Fruit fly (Drosophila melanogaster) whole organism, embryonic: ENCODE results near the gene CG10019.
A peak's percentile ranks its signal among the peaks of the same experiment; 100 is the strongest.

Experiments
- Antp ChIP-seq: fragments of 200-800 bp; sonication (Bioruptor generic); optimal IDR thresholded peaks from 3 replicates; lab custom pipeline; 2016; ENCODE audit warnings: missing biosample characterization, missing genetic modification characterization
- BEAF-32 ChIP-seq: fragments of 200-800 bp; sonication (Bioruptor generic); optimal IDR thresholded peaks from 3 replicates; lab custom pipeline; 2017; ENCODE audit warnings: missing biosample characterization, missing genetic modification characterization, mild to moderate bottlenecking, moderate library complexity, missing genetic modification reagents
- Bdp1 ChIP-seq: fragments of 200-800 bp; sonication (Bioruptor generic); optimal IDR thresholded peaks from 3 replicates; lab custom pipeline; 2016; ENCODE audit warnings: missing biosample characterization, missing genetic modification characterization
- Bgb ChIP-seq: fragments of 200-800 bp; sonication (Bioruptor generic); IDR thresholded peaks from 2 replicates; pipeline ENCODE4 v1.3.6; 2022; ENCODE audit warnings: missing biosample characterization, missing genetic modification characterization; ENCODE audit not compliant: partially characterized antibody
- CG10209 ChIP-seq: fragments of 200-800 bp; sonication (Bioruptor generic); optimal IDR thresholded peaks from 3 replicates; lab custom pipeline; 2017; ENCODE audit warnings: missing biosample characterization, mild to moderate bottlenecking, missing genetic modification characterization, missing genetic modification reagents
- CG10431 ChIP-seq: fragments of 200-800 bp; sonication (Bioruptor generic); optimal IDR thresholded peaks from 3 replicates; lab custom pipeline; 2018; ENCODE audit warnings: missing biosample characterization, mild to moderate bottlenecking, missing genetic modification characterization
- CG11247 ChIP-seq: fragments of 200-800 bp; sonication (Bioruptor generic); IDR thresholded peaks from 2 replicates; pipeline ENCODE4 v1.3.6; 2022; ENCODE audit warnings: missing biosample characterization, missing genetic modification characterization
- CG12744 ChIP-seq: fragments of 200-800 bp; sonication (Bioruptor generic); optimal IDR thresholded peaks from 2 replicates; lab custom pipeline; 2016; ENCODE audit warnings: missing biosample characterization, missing genetic modification characterization
- CG13424 ChIP-seq: fragments of 200-800 bp; sonication (Bioruptor generic); optimal IDR thresholded peaks from 2 replicates; lab custom pipeline; 2019; ENCODE audit warnings: missing biosample characterization, mild to moderate bottlenecking, missing genetic modification characterization, moderate library complexity
- CG15011 ChIP-seq: fragments of 200-800 bp; sonication (Bioruptor generic); optimal IDR thresholded peaks from 3 replicates; lab custom pipeline; 2018; ENCODE audit warnings: missing biosample characterization, mild to moderate bottlenecking, missing genetic modification characterization
- CG17568 ChIP-seq: fragments of 200-800 bp; sonication (Bioruptor generic); optimal IDR thresholded peaks from 2 replicates; lab custom pipeline; 2018; ENCODE audit warnings: missing biosample characterization, mild to moderate bottlenecking, missing genetic modification characterization, moderate library complexity
- CG17912 ChIP-seq: fragments of 200-800 bp; sonication (Bioruptor generic); optimal IDR thresholded peaks from 2 replicates; lab custom pipeline; 2018; ENCODE audit warnings: missing biosample characterization, mild to moderate bottlenecking, missing genetic modification characterization
- CG2712 ChIP-seq: fragments of 200-800 bp; optimal IDR thresholded peaks from 3 replicates; lab custom pipeline; 2019; ENCODE audit warnings: missing biosample characterization, mild to moderate bottlenecking, missing genetic modification characterization, moderate library complexity
- CG3163 ChIP-seq: fragments of 200-800 bp; sonication (Bioruptor generic); optimal IDR thresholded peaks from 3 replicates; lab custom pipeline; 2016; ENCODE audit warnings: missing biosample characterization, missing genetic modification characterization
- CG5180 ChIP-seq: fragments of 200-800 bp; sonication (Bioruptor generic); optimal IDR thresholded peaks from 3 replicates; lab custom pipeline; 2017; ENCODE audit warnings: missing biosample characterization, missing genetic modification characterization, mild to moderate bottlenecking, moderate library complexity, missing genetic modification reagents
- CG5953 ChIP-seq: fragments of 200-800 bp; sonication (Bioruptor generic); IDR thresholded peaks from 2 replicates; pipeline ENCODE4 v1.3.6; 2022; ENCODE audit warnings: missing biosample characterization, missing genetic modification characterization
- CG6272 ChIP-seq: fragments of 200-800 bp; sonication (Bioruptor generic); IDR thresholded peaks from 2 replicates; pipeline ENCODE4 v1.3.6; 2022; ENCODE audit warnings: missing biosample characterization, missing genetic modification characterization
- CG6791 ChIP-seq: fragments of 200-800 bp; sonication (Bioruptor generic); IDR thresholded peaks from 3 replicates; pipeline ENCODE4 v1.3.6; 2022; ENCODE audit warnings: missing biosample characterization, missing genetic modification characterization; ENCODE audit not compliant: partially characterized antibody
- CG9797 ChIP-seq: fragments of 200-800 bp; sonication (Bioruptor generic); optimal IDR thresholded peaks from 3 replicates; lab custom pipeline; 2018; ENCODE audit warnings: missing biosample characterization, mild to moderate bottlenecking, missing genetic modification characterization
- Gsc ChIP-seq: fragments of 200-800 bp; sonication (Bioruptor generic); IDR thresholded peaks from 2 replicates; pipeline ENCODE4 v1.3.6; 2022; ENCODE audit warnings: missing biosample characterization, missing genetic modification characterization
- H2.0 ChIP-seq: fragments of 200-800 bp; sonication (Bioruptor generic); IDR thresholded peaks from 2 replicates; pipeline ENCODE4 v1.3.6; 2022; ENCODE audit warnings: missing biosample characterization, missing genetic modification characterization
- HmgZ ChIP-seq: fragments of 200-800 bp; sonication (Bioruptor generic); optimal IDR thresholded peaks from 2 replicates; lab custom pipeline; 2018; ENCODE audit warnings: missing biosample characterization, mild to moderate bottlenecking, missing genetic modification characterization
- Hsf ChIP-seq: fragments of 200-800 bp; sonication (Bioruptor generic); optimal IDR thresholded peaks from 3 replicates; lab custom pipeline; 2016; ENCODE audit warnings: missing biosample characterization, missing genetic modification characterization
- Lpt ChIP-seq: fragments of >200 bp; optimal IDR thresholded peaks from 2 replicates; lab custom pipeline; 2018; ENCODE audit warnings: missing biosample characterization, missing genetic modification characterization
- Mrtf ChIP-seq: fragments of 200-800 bp; sonication (Bioruptor generic); IDR thresholded peaks from 3 replicates; pipeline ENCODE4 v1.3.6; 2022; ENCODE audit warnings: missing biosample characterization, missing genetic modification characterization
- Ptx1 ChIP-seq: fragments of 200-800 bp; sonication (Bioruptor generic); IDR thresholded peaks from 2 replicates; pipeline ENCODE4 v1.3.6; 2022; ENCODE audit warnings: missing biosample characterization, missing genetic modification characterization
- Stat92E ChIP-seq, 3 experiments: fragments of >200 bp in 2 of 3; fragments of 200-800 bp in 1 of 3; sonication (Bioruptor generic) in 1 of 3; optimal IDR thresholded peaks; 2 replicates each; lab custom pipeline; 2017 to 2019; ENCODE audit warnings: missing biosample characterization in 3 of 3, missing genetic modification characterization in 3 of 3, mild to moderate bottlenecking in 1 of 3, moderate library complexity in 1 of 3
- Tbp ChIP-seq: fragments of >200 bp; optimal IDR thresholded peaks from 2 replicates; lab custom pipeline; 2018; ENCODE audit warnings: missing biosample characterization, missing genetic modification characterization
- Vsx1 ChIP-seq: fragments of 200-800 bp; sonication (Bioruptor generic); optimal IDR thresholded peaks from 2 replicates; lab custom pipeline; 2017; ENCODE audit warnings: missing biosample characterization, mild to moderate bottlenecking, missing genetic modification characterization, missing genetic modification reagents
- bsh ChIP-seq, 2 experiments: fragments of 200-800 bp; sonication (Bioruptor generic); optimal IDR thresholded peaks; 2 replicates each; lab custom pipeline; 2017 to 2018; ENCODE audit warnings: mild to moderate bottlenecking in 2 of 2, missing biosample characterization in 2 of 2, missing genetic modification characterization in 2 of 2, moderate library complexity in 1 of 2
- caup ChIP-seq: fragments of 200-800 bp; sonication (Bioruptor generic); optimal IDR thresholded peaks from 3 replicates; lab custom pipeline; 2017; ENCODE audit warnings: missing biosample characterization, mild to moderate bottlenecking, missing genetic modification characterization, moderate library complexity; ENCODE audit not compliant: severe bottlenecking
- chif ChIP-seq, 2 experiments: fragments of 200-800 bp; sonication (Bioruptor generic); optimal IDR thresholded peaks; 3 replicates each; lab custom pipeline; 2016; ENCODE audit warnings: missing biosample characterization in 2 of 2, missing genetic modification characterization in 2 of 2
- chm ChIP-seq: fragments of 200-800 bp; sonication (Bioruptor generic); IDR thresholded peaks from 2 replicates; pipeline ENCODE4 v1.3.6; 2022; ENCODE audit warnings: missing biosample characterization, missing genetic modification characterization
- dimm ChIP-seq: fragments of 200-800 bp; sonication (Bioruptor generic); IDR thresholded peaks from 2 replicates; pipeline ENCODE4 v1.3.6; 2022; ENCODE audit warnings: missing biosample characterization, missing genetic modification characterization
- gcm2 ChIP-seq: fragments of 200-800 bp; sonication (Bioruptor generic); optimal IDR thresholded peaks from 2 replicates; lab custom pipeline; 2016; ENCODE audit warnings: missing biosample characterization, missing genetic modification characterization
- gfzf ChIP-seq: fragments of 200-800 bp; sonication (Bioruptor generic); optimal IDR thresholded peaks from 2 replicates; lab custom pipeline; 2016; ENCODE audit warnings: missing biosample characterization, mild to moderate bottlenecking, missing genetic modification characterization, moderate library complexity
- gsb-n ChIP-seq: fragments of 200-800 bp; sonication (Bioruptor generic); optimal IDR thresholded peaks from 3 replicates; lab custom pipeline; 2018; ENCODE audit warnings: missing biosample characterization, mild to moderate bottlenecking, missing genetic modification characterization
- gt ChIP-seq: fragments of 200-800 bp; sonication (Bioruptor generic); IDR thresholded peaks from 2 replicates; pipeline ENCODE4 v1.3.6; 2022; ENCODE audit warnings: missing biosample characterization, missing genetic modification characterization
- knrl ChIP-seq: fragments of 200-800 bp; sonication (Bioruptor generic); IDR thresholded peaks from 3 replicates; pipeline ENCODE4 v1.3.6; 2022; ENCODE audit warnings: missing biosample characterization, missing genetic modification characterization; ENCODE audit not compliant: partially characterized antibody
- lola ChIP-seq, 3 experiments: fragments of >200 bp in 2 of 3; fragments of 200-800 bp in 1 of 3; sonication (Bioruptor generic) in 1 of 3; optimal IDR thresholded peaks; 2 replicates each; lab custom pipeline; 2017 to 2019; ENCODE audit warnings: missing biosample characterization in 3 of 3, missing genetic modification characterization in 3 of 3, mild to moderate bottlenecking in 1 of 3, moderate library complexity in 1 of 3
- nau ChIP-seq: fragments of 200-800 bp; sonication (Bioruptor generic); optimal IDR thresholded peaks from 3 replicates; lab custom pipeline; 2017; ENCODE audit warnings: missing biosample characterization, mild to moderate bottlenecking, missing genetic modification characterization, missing genetic modification reagents
- pan ChIP-seq, 4 experiments: fragments of >200 bp in 3 of 4; fragments of 200-800 bp in 1 of 4; sonication (Bioruptor generic) in 1 of 4; optimal IDR thresholded peaks in 3 of 4; IDR thresholded peaks in 1 of 4; 2 replicates each; pipeline versions ENCODE4 v1.3.6 to Lab custom; 2017 to 2022; ENCODE audit warnings: missing biosample characterization in 2 of 4, missing genetic modification characterization in 2 of 4, mixed read lengths in 1 of 4
- peb ChIP-seq: fragments of 200-800 bp; sonication (Bioruptor generic); IDR thresholded peaks from 2 replicates; pipeline ENCODE4 v1.3.6; 2022; ENCODE audit warnings: missing biosample characterization, missing genetic modification characterization
- salm ChIP-seq: fragments of 200-800 bp; sonication (Bioruptor generic); optimal IDR thresholded peaks from 2 replicates; lab custom pipeline; 2018; ENCODE audit warnings: missing biosample characterization, mild to moderate bottlenecking, missing genetic modification characterization
- ssp ChIP-seq: fragments of 200-800 bp; sonication (Bioruptor generic); IDR thresholded peaks from 2 replicates; pipeline ENCODE4 v1.3.6; 2022; ENCODE audit warnings: missing biosample characterization, missing genetic modification characterization
- tx ChIP-seq: fragments of 200-800 bp; sonication (Bioruptor generic); optimal IDR thresholded peaks from 2 replicates; lab custom pipeline; 2016; ENCODE audit warnings: missing biosample characterization, missing genetic modification characterization

Gene CG10019

DNA sequence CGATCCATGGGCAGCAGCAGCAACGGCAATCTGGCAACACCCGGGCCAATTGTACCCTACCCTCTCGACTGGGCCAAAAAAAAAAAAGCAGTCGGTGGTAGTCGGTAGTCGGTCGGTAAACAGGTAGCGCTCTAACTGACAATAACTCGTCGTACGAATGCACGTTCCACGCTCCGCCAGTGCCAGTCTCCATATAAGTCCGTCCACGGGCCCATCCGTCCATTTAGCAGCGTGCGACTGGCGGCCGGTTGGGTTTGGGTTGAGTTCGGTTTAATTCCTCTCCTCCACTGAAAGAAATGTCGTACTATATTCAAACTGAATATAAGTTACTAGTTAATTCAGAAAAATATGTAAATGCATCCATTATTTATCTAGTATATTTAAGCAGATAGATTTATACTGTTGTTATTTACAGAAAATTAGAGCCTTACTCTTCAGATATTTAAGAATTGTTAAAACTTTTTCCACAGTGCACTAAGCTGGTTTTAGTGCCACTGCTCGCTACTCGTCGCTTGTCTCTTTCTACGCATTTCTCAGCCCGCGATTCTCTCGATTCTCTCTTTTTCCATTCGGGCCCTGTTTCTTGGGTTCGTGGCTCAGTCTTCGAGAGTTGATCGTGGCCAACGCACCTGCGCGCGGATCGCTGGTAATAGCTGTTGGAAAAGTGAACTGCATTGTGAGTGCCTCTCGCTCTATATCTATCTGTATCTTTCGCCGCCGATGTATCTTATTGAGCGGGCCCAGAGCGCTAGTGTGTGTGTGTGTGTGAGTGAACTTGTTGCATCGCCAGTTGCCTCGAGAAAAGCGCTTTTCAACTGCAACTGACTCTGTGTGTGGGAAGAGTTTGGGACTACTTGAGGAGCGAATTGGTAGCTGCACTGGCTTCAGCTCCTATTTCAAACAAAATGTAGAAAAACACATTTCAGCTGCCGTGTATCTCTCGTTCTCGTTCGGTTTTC is 41.1 kb downstream of the CG10019 start, which contains the start of gene bowl (continued):
- TF ChIP-seq ssp (GFP tag; lab: Robert Waterston, UW) (peak; percentile 93), knrl (GFP tag; lab: Robert Waterston, UW) (no peak; the same call in 2 of the 3 replicates), HmgZ (tag; lab: Kevin White, UChicago) (peak; percentile 86), CG10431 (peak; percentile 78), chif (GFP tag; optimal IDR thresholded peaks at IDR 0.05; lab: Kevin White, UChicago) (peak; percentile 93 to 97), nau (peak; percentile 91), Tbp (GFP tag; lab: Kevin White, UChicago) (no peak), chm (GFP tag; lab: Robert Waterston, UW) (peak; percentile 95), lola (GFP tag; optimal IDR thresholded peaks at IDR 0.05; lab: Kevin White, UChicago) (peak in 1 of 3 experiments; percentile 99), CG10209 (peak; percentile 96), salm (peak; percentile 93), gcm2 (GFP tag; lab: Kevin White, UChicago) (peak; percentile 94), CG3163 (GFP tag; lab: Kevin White, UChicago) (peak; percentile 77), CG5953 (GFP tag; lab: Robert Waterston, UW) (peak; percentile 89), CG11247 (GFP tag; lab: Robert Waterston, UW) (peak; percentile 95), CG17568 (GFP tag; lab: Kevin White, UChicago) (peak; percentile 89), CG13424 (tag; lab: Kevin White, UChicago) (peak; percentile 91), Mrtf (GFP tag; lab: Robert Waterston, UW) (peak; percentile 93), gt (GFP tag; lab: Robert Waterston, UW) (peak; percentile 83), CG6791 (GFP tag; lab: Robert Waterston, UW) (peak; percentile 54; the same call in 1 of the 3 replicates), tx (GFP tag; lab: Kevin White, UChicago) (peak; percentile 80), pan (optimal IDR thresholded peaks at IDR 0.05; lab: Kevin White, UChicago) (no peak), pan (GFP tag; optimal IDR thresholded peaks at IDR 0.05 in 1 of 2, IDR thresholded peaks at IDR 0.05 in 1 of 2) (peak in 1 of 2 experiments; percentile 97), Bdp1 (GFP tag; lab: Kevin White, UChicago) (peak; percentile 86), peb (peak; percentile 95), CG17912 (GFP tag; lab: Kevin White, UChicago) (no peak), CG12744 (peak; percentile 93), Gsc (GFP tag; lab: Robert Waterston, UW) (peak; percentile 91), Lpt (GFP tag; lab: Kevin White, UChicago) (no peak), CG5180 (GFP tag; lab: Kevin White, UChicago) (peak; percentile 68), Hsf (GFP tag; lab: Kevin White, UChicago) (peak; percentile 93), Vsx1 (GFP tag; lab: Kevin White, UChicago) (peak; percentile 90), CG9797 (GFP tag; lab: Kevin White, UChicago) (peak; percentile 10), bsh (GFP tag; optimal IDR thresholded peaks at IDR 0.05; lab: Kevin White, UChicago) (peak; percentile 93 to 99), caup (peak; percentile 86), dimm (GFP tag; lab: Robert Waterston, UW) (peak; percentile 94), Stat92E (GFP tag; optimal IDR thresholded peaks at IDR 0.05; lab: Kevin White, UChicago) (peak in 2 of 3 experiments; percentile 38 to 84), CG2712 (tag; lab: Kevin White, UChicago) (peak; percentile 96), H2.0 (GFP tag; lab: Robert Waterston, UW) (peak; percentile 96), gfzf (GFP tag; lab: Kevin White, UChicago) (no peak), CG6272 (GFP tag; lab: Robert Waterston, UW) (peak; percentile 91), BEAF-32 (no peak), Antp (peak; percentile 81), gsb-n (tag; lab: Kevin White, UChicago) (peak; percentile 99), CG15011 (GFP tag; lab: Kevin White, UChicago) (peak; percentile 90), Ptx1 (GFP tag; lab: Robert Waterston, UW) (peak; percentile 98), Bgb (GFP tag; lab: Robert Waterston, UW) (peak; percentile 41; the same call in 1 of the 2 replicates)
